Worm (Caenorhabditis elegans): ENCODE results near the gene F25E5.9.

The F25E5.9 gene

ce11 chrV:7436911-7437310 lies 808 bp downstream of the F25E5.9 start:
- TF ChIP-seq nhr-84 (tag; optimal IDR thresholded peaks at IDR 0.05) = no peak
- TF ChIP-seq nhr-237 (tag; optimal IDR thresholded peaks at IDR 0.05) = no peak
- peak; percentile 71 for TF ChIP-seq lin-14 (GFP tag; optimal IDR thresholded peaks at IDR 0.05)
- TF ChIP-seq mep-1 (tag; optimal IDR thresholded peaks at IDR 0.05) = peak; percentile 58
- peak in 1 of 2 experiments; percentile 14 for TF ChIP-seq efl-1 (optimal IDR thresholded peaks at IDR 0.05)
- peak in 1 of 2 experiments; percentile 1 for TF ChIP-seq efl-1 (GFP tag; optimal IDR thresholded peaks at IDR 0.05 in 1 of 2)
- no peak for TF ChIP-seq snpc-4 (tag; optimal IDR thresholded peaks at IDR 0.05)
- no peak for TF ChIP-seq lin-39 (tag; optimal IDR thresholded peaks at IDR 0.05)
- peak; percentile 64 for TF ChIP-seq grh-1 (GFP tag; IDR thresholded peaks at IDR 0.05)
- no peak for TF ChIP-seq sptf-1 (tag; optimal IDR thresholded peaks at IDR 0.05)
- TF ChIP-seq ceh-63 (GFP tag; optimal IDR thresholded peaks at IDR 0.05) = no peak
- TF ChIP-seq rnt-1 (tag; optimal IDR thresholded peaks at IDR 0.05) = no peak
- TF ChIP-seq egl-27 (tag; optimal IDR thresholded peaks at IDR 0.05) = no peak
- no peak for TF ChIP-seq egl-13 (tag; optimal IDR thresholded peaks at IDR 0.05)
- no peak for TF ChIP-seq nhr-12 (tag; optimal IDR thresholded peaks at IDR 0.05)
- no peak for TF ChIP-seq ets-5 (GFP tag; IDR thresholded peaks at IDR 0.05)
- TF ChIP-seq hlh-17 (GFP tag; optimal IDR thresholded peaks at IDR 0.05; ENCODE audit: borderline replicate concordance) = no peak
- peak; percentile 80 for TF ChIP-seq nhr-71 (tag; optimal IDR thresholded peaks at IDR 0.05)
- no peak for TF ChIP-seq aha-1 (tag; optimal IDR thresholded peaks at IDR 0.05)
- peak; percentile 72 for TF ChIP-seq unc-130 (tag; optimal IDR thresholded peaks at IDR 0.05)
- TF ChIP-seq lin-15B (tag; optimal IDR thresholded peaks at IDR 0.05) = no peak
- no peak for TF ChIP-seq unc-98 (GFP tag; IDR thresholded peaks at IDR 0.05)
- no peak for TF ChIP-seq mab-9 (GFP tag; IDR thresholded peaks at IDR 0.05)
- TF ChIP-seq isw-1 (GFP tag; IDR thresholded peaks at IDR 0.05) = no peak
- TF ChIP-seq hlh-4 (tag; optimal IDR thresholded peaks at IDR 0.05) = no peak
- TF ChIP-seq hpl-2 (GFP tag; optimal IDR thresholded peaks at IDR 0.05) = no peak
- TF ChIP-seq ama-1 (optimal IDR thresholded peaks at IDR 0.05) = peak; percentile 87
- no peak for TF ChIP-seq C34B4.2 (tag; optimal IDR thresholded peaks at IDR 0.05)
- TF ChIP-seq elt-2 (tag; optimal IDR thresholded peaks at IDR 0.05) = no peak
- no peak for TF ChIP-seq pqm-1 (tag; optimal IDR thresholded peaks at IDR 0.05)
- TF ChIP-seq nhr-47 (tag; optimal IDR thresholded peaks at IDR 0.05) = peak; percentile 57
- TF ChIP-seq lsy-2 (tag; optimal IDR thresholded peaks at IDR 0.05) = peak in 1 of 2 experiments; percentile 44
- TF ChIP-seq tlp-1 (tag; optimal IDR thresholded peaks at IDR 0.05) = no peak
- no peak for TF ChIP-seq nhr-11 (tag; optimal IDR thresholded peaks at IDR 0.05)
- TF ChIP-seq nhr-90 (tag; optimal IDR thresholded peaks at IDR 0.05; ENCODE audit: poor library complexity) = peak; percentile 77
- TF ChIP-seq nhr-20 (tag; optimal IDR thresholded peaks at IDR 0.05) = peak; percentile 80
- no peak for TF ChIP-seq sox-4 (tag; optimal IDR thresholded peaks at IDR 0.05)
- TF ChIP-seq vab-15 (tag; optimal IDR thresholded peaks at IDR 0.05) = peak; percentile 21
- no peak for TF ChIP-seq ceh-90 (tag; optimal IDR thresholded peaks at IDR 0.05)
- peak; percentile 93 for TF ChIP-seq nhr-85 (tag)
- TF ChIP-seq snu-23 (GFP tag; optimal IDR thresholded peaks at IDR 0.05) = peak; percentile 74
- TF ChIP-seq nhr-77 (tag; optimal IDR thresholded peaks at IDR 0.05) = no peak
- TF ChIP-seq efl-3 (GFP tag; optimal IDR thresholded peaks at IDR 0.05) = no peak
- TF ChIP-seq swsn-7 (tag; optimal IDR thresholded peaks at IDR 0.05) = peak; percentile 4
- no peak for TF ChIP-seq nhr-76 (tag; optimal IDR thresholded peaks at IDR 0.05)
- no peak for TF ChIP-seq alr-1 (tag; optimal IDR thresholded peaks at IDR 0.05; ENCODE audit: borderline replicate concordance)
- no peak for TF ChIP-seq ces-1 (GFP tag; optimal IDR thresholded peaks at IDR 0.05)
- TF ChIP-seq mef-2 (tag; optimal IDR thresholded peaks at IDR 0.05) = no peak
- TF ChIP-seq tbx-2 (tag; optimal IDR thresholded peaks at IDR 0.05) = peak; percentile 65
- TF ChIP-seq unc-86 (tag; optimal IDR thresholded peaks at IDR 0.05) = no peak
- TF ChIP-seq sup-37 (GFP tag; optimal IDR thresholded peaks at IDR 0.05) = no peak
- TF ChIP-seq fkh-4 (tag; optimal IDR thresholded peaks at IDR 0.05; ENCODE audit: borderline replicate concordance) = no peak
- no peak for TF ChIP-seq fkh-8 (tag; optimal IDR thresholded peaks at IDR 0.05)
- TF ChIP-seq ztf-4 (tag; optimal IDR thresholded peaks at IDR 0.05) = peak; percentile 67
- TF ChIP-seq C16A3.4 (tag; optimal IDR thresholded peaks at IDR 0.05) = peak; percentile 32
